Fruit fly (Drosophila melanogaster): ENCODE results near the gene CG32537.

Gene CG32537

dm6 chrX:19281271-19281670 lies 4.9 kb upstream of the CG32537 start:
- TF ChIP-seq noc (tag; optimal IDR thresholded peaks at IDR 0.05) = no peak

- TF ChIP-seq noc (tag; optimal IDR thresholded peaks at IDR 0.05) = no peak
These were observed 4.3 kb upstream of the CG32537 start for dm6 chrX:19280685-19281084.

dm6 chrX:19280249-19280648 lies 3.9 kb upstream of the CG32537 start, which contains the start of gene CG8028:
CG8028 (minus strand) TSS chrX:19280349.
- peak; percentile 4 for TF ChIP-seq noc (tag; optimal IDR thresholded peaks at IDR 0.05)

dm6 chrX:19278395-19278794 lies 2.1 kb upstream of the CG32537 start:
- no peak for TF ChIP-seq noc (tag; optimal IDR thresholded peaks at IDR 0.05)

dm6 chrX:19268484-19269068 lies 7.8 kb downstream of the CG32537 start, which contains the start of gene CG8010:
CG8010 (minus strand) TSS chrX:19268896.
- TF ChIP-seq noc (tag; optimal IDR thresholded peaks at IDR 0.05) = no peak

- no peak for TF ChIP-seq noc (tag; optimal IDR thresholded peaks at IDR 0.05)
These were observed 10.4 kb downstream of the CG32537 start for dm6 chrX:19265802-19266479.

- TF ChIP-seq noc (tag; optimal IDR thresholded peaks at IDR 0.05) = no peak
These were observed 11.9 kb downstream of the CG32537 start for dm6 chrX:19264396-19264795.

- TF ChIP-seq noc (tag; optimal IDR thresholded peaks at IDR 0.05) = no peak
These were observed 13.8 kb downstream of the CG32537 start for dm6 chrX:19262553-19262952.

dm6 chrX:19261528-19262102 lies 14.7 kb downstream of the CG32537 start, which contains the start of gene Vav:
Vav (plus strand) TSS chrX:19261820.
- no peak for TF ChIP-seq noc (tag; optimal IDR thresholded peaks at IDR 0.05)

dm6 chrX:19261071-19261470 lies 15.3 kb downstream of the CG32537 start, which contains the start of gene rictor:
rictor (minus strand) TSS chrX:19261240.
- no peak for TF ChIP-seq noc (tag; optimal IDR thresholded peaks at IDR 0.05)

dm6 chrX:19260696-19260989 lies 15.7 kb downstream of the CG32537 start:
- TF ChIP-seq noc (tag; optimal IDR thresholded peaks at IDR 0.05) = no peak

dm6 chrX:19259802-19260695 lies 16.3 kb downstream of the CG32537 start:
- TF ChIP-seq noc (tag; optimal IDR thresholded peaks at IDR 0.05) = no peak

dm6 chrX:19250151-19250550 lies 26.2 kb downstream of the CG32537 start:
- TF ChIP-seq noc (tag; optimal IDR thresholded peaks at IDR 0.05) = no peak

dm6 chrX:19249339-19249738 lies 27.0 kb downstream of the CG32537 start:
- TF ChIP-seq noc (tag; optimal IDR thresholded peaks at IDR 0.05) = no peak

- TF ChIP-seq noc (tag; optimal IDR thresholded peaks at IDR 0.05) = no peak
These were observed 27.7 kb downstream of the CG32537 start, which contains the start of gene Hs3st-B for dm6 chrX:19248426-19249217. Hs3st-B (plus strand) TSS chrX:19248639.

All from whole organism, larva.